Worm (Caenorhabditis elegans) whole organism, young adult: ENCODE data around the gene B0280.11.

Experiments
- B0019.2 ChIP-seq: fragments of 200-800 bp; sonication (Bioruptor generic); conservative IDR thresholded peaks from 2 replicates; pipeline ENCODE4 v1.3.6; 2022; ENCODE audit warnings: missing genetic modification reagents, missing genetic modification characterization, missing compliant biosample characterization
- C17E4.6 ChIP-seq: fragments of 200-800 bp; sonication (Bioruptor generic); IDR thresholded peaks from 2 replicates; pipeline ENCODE4 v1.3.6; 2022; ENCODE audit warnings: missing genetic modification reagents, missing genetic modification characterization, missing compliant biosample characterization
- D2030.7 ChIP-seq: fragments of 200-800 bp; sonication (Bioruptor generic); IDR thresholded peaks from 2 replicates; pipeline ENCODE4 v1.3.6; 2022; ENCODE audit warnings: missing genetic modification reagents, missing genetic modification characterization, missing compliant biosample characterization
- F33H1.4 ChIP-seq: fragments of 200-800 bp; sonication (Bioruptor generic); IDR thresholded peaks from 2 replicates; pipeline ENCODE4 v1.3.6; 2022; ENCODE audit warnings: missing genetic modification reagents, missing genetic modification characterization, missing compliant biosample characterization
- F39B2.1 ChIP-seq: fragments of 200-800 bp; sonication (Bioruptor generic); IDR thresholded peaks from 2 replicates; pipeline ENCODE4 v1.3.6; 2022; ENCODE audit warnings: missing genetic modification reagents, missing genetic modification characterization, missing compliant biosample characterization
- F49E8.2 ChIP-seq: sonication (generic microtip); optimal IDR thresholded peaks from 3 replicates; lab custom pipeline; 2017; ENCODE audit warnings: missing genetic modification characterization, mild to moderate bottlenecking, missing compliant biosample characterization, antibody characterized with exemption, moderate library complexity; ENCODE audit not compliant: insufficient read depth
- F52B5.7 ChIP-seq: sonication (generic microtip); optimal IDR thresholded peaks from 2 replicates; lab custom pipeline; 2016; ENCODE audit warnings: mild to moderate bottlenecking, missing genetic modification characterization, missing compliant biosample characterization
- F57A8.1 ChIP-seq: fragments of 200-800 bp; sonication (Bioruptor generic); optimal IDR thresholded peaks from 2 replicates; lab custom pipeline; 2018; ENCODE audit warnings: mild to moderate bottlenecking, missing genetic modification characterization, moderate library complexity, missing compliant biosample characterization
- Y53G8AR.9 ChIP-seq: fragments of 200-800 bp; sonication (Bioruptor generic); conservative IDR thresholded peaks from 2 replicates; pipeline ENCODE4 v1.3.6; 2022; ENCODE audit warnings: missing genetic modification reagents, missing genetic modification characterization, missing compliant biosample characterization
- ama-1 ChIP-seq, 3 experiments: fragments of 150-350 bp in 1 of 3; sonication (generic microtip) in 2 of 3; optimal IDR thresholded peaks; 2 replicates each; lab custom pipeline; 2014 to 2018; ENCODE audit warnings: missing biosample characterization in 2 of 3, missing genetic modification characterization in 2 of 3, missing genetic modification reagents in 2 of 3
- aptf-2 ChIP-seq: fragments of 200-800 bp; sonication (Bioruptor generic); conservative IDR thresholded peaks from 2 replicates; pipeline ENCODE4 v1.3.6; 2022; ENCODE audit warnings: missing genetic modification reagents, missing genetic modification characterization, missing compliant biosample characterization
- attf-6 ChIP-seq: fragments of 200-800 bp; sonication (Bioruptor generic); IDR thresholded peaks from 2 replicates; pipeline ENCODE4 v1.3.6; 2022; ENCODE audit warnings: missing genetic modification reagents, missing genetic modification characterization, missing compliant biosample characterization
- ceh-100 ChIP-seq: fragments of 200-800 bp; sonication (Bioruptor generic); IDR thresholded peaks from 2 replicates; pipeline ENCODE4 v1.3.6; 2022; ENCODE audit warnings: missing genetic modification reagents, missing genetic modification characterization, missing compliant biosample characterization
- ceh-40 ChIP-seq: fragments of 200-800 bp; sonication (Bioruptor generic); IDR thresholded peaks from 2 replicates; pipeline ENCODE4 v1.3.6; 2022; ENCODE audit warnings: missing genetic modification characterization, missing compliant biosample characterization
- ceh-79 ChIP-seq: sonication (generic microtip); optimal IDR thresholded peaks from 2 replicates; lab custom pipeline; 2017; ENCODE audit warnings: mild to moderate bottlenecking, missing genetic modification characterization, missing compliant biosample characterization
- ceh-91 ChIP-seq: fragments of 200-800 bp; sonication (Bioruptor generic); IDR thresholded peaks from 2 replicates; pipeline ENCODE4 v1.3.6; 2022; ENCODE audit warnings: missing genetic modification reagents, missing genetic modification characterization, missing compliant biosample characterization
- dpff-1 ChIP-seq: sonication (generic microtip); optimal IDR thresholded peaks from 2 replicates; lab custom pipeline; 2017; ENCODE audit warnings: mild to moderate bottlenecking, missing genetic modification characterization, missing compliant biosample characterization
- egl-18 ChIP-seq: fragments of 200-800 bp; sonication (Bioruptor generic); IDR thresholded peaks from 2 replicates; pipeline ENCODE4 v1.3.6; 2022; ENCODE audit warnings: missing genetic modification reagents, missing genetic modification characterization, missing compliant biosample characterization
- ekl-4 ChIP-seq: fragments of 200-800 bp; sonication (Bioruptor generic); IDR thresholded peaks from 2 replicates; pipeline ENCODE4 v1.3.6; 2022; ENCODE audit warnings: missing genetic modification reagents, missing genetic modification characterization, missing compliant biosample characterization
- fkh-3 ChIP-seq: sonication (generic microtip); optimal IDR thresholded peaks from 2 replicates; lab custom pipeline; 2016; ENCODE audit warnings: mild to moderate bottlenecking, missing genetic modification characterization, missing compliant biosample characterization
- hlh-12 ChIP-seq: sonication (generic microtip); optimal IDR thresholded peaks from 2 replicates; lab custom pipeline; 2016; ENCODE audit warnings: missing genetic modification characterization, missing compliant biosample characterization
- hmg-20 ChIP-seq: fragments of 200-800 bp; sonication (Bioruptor generic); IDR thresholded peaks from 2 replicates; pipeline ENCODE4 v1.3.6; 2022; ENCODE audit warnings: missing genetic modification reagents, missing genetic modification characterization, missing compliant biosample characterization
- let-607 ChIP-seq, 2 experiments: fragments of 200-800 bp in 1 of 2; sonication (Bioruptor generic) in 1 of 2; sonication (generic microtip) in 1 of 2; optimal IDR thresholded peaks; 2 replicates each; lab custom pipeline; 2016 to 2018; ENCODE audit warnings: mild to moderate bottlenecking in 2 of 2, missing compliant biosample characterization in 2 of 2, missing genetic modification characterization in 2 of 2, moderate library complexity in 2 of 2, missing genotype in 1 of 2
- lin-26 ChIP-seq: fragments of 200-800 bp; sonication (Bioruptor generic); IDR thresholded peaks from 2 replicates; pipeline ENCODE4 v1.3.6; 2022; ENCODE audit warnings: missing genetic modification reagents, missing genetic modification characterization, missing compliant biosample characterization
- lin-54 ChIP-seq: fragments of 200-800 bp; sonication (Bioruptor generic); optimal IDR thresholded peaks from 2 replicates; lab custom pipeline; 2018; ENCODE audit warnings: mild to moderate bottlenecking, missing genetic modification characterization, missing compliant biosample characterization
- lsl-1 ChIP-seq: fragments of 200-800 bp; sonication (Bioruptor generic); optimal IDR thresholded peaks from 2 replicates; lab custom pipeline; 2018; ENCODE audit warnings: mild to moderate bottlenecking, missing genetic modification characterization, moderate library complexity, missing compliant biosample characterization
- lsy-27 ChIP-seq: sonication (generic microtip); optimal IDR thresholded peaks from 2 replicates; lab custom pipeline; 2017; ENCODE audit warnings: missing genetic modification characterization, mild to moderate bottlenecking, missing compliant biosample characterization, antibody characterized with exemption, missing genotype, borderline replicate concordance; ENCODE audit not compliant: insufficient read depth
- madf-3 ChIP-seq: fragments of 200-800 bp; sonication (Bioruptor generic); IDR thresholded peaks from 2 replicates; pipeline ENCODE4 v1.3.6; 2022; ENCODE audit warnings: missing genetic modification reagents, missing genetic modification characterization, missing compliant biosample characterization
- madf-6 ChIP-seq: fragments of 200-800 bp; sonication (Bioruptor generic); IDR thresholded peaks from 2 replicates; pipeline ENCODE4 v1.3.6; 2022; ENCODE audit warnings: missing genetic modification reagents, missing genetic modification characterization, missing compliant biosample characterization
- madf-8 ChIP-seq: fragments of 200-800 bp; sonication (Bioruptor generic); conservative IDR thresholded peaks from 2 replicates; pipeline ENCODE4 v1.3.6; 2022; ENCODE audit warnings: missing genetic modification reagents, missing genetic modification characterization, missing compliant biosample characterization
- mcd-1 ChIP-seq: fragments of 200-800 bp; sonication (Bioruptor generic); IDR thresholded peaks from 2 replicates; pipeline ENCODE4 v1.3.6; 2022; ENCODE audit warnings: missing genetic modification reagents, missing genetic modification characterization, missing compliant biosample characterization
- nfya-1 ChIP-seq: sonication (generic microtip); optimal IDR thresholded peaks from 2 replicates; lab custom pipeline; 2017; ENCODE audit warnings: antibody characterized with exemption, missing compliant biosample characterization, missing genetic modification characterization, borderline replicate concordance; ENCODE audit not compliant: insufficient read depth
- nfyb-1 ChIP-seq: fragments of 200-800 bp; sonication (Bioruptor generic); IDR thresholded peaks from 2 replicates; pipeline ENCODE4 v1.3.6; 2022; ENCODE audit warnings: missing genetic modification reagents, missing genetic modification characterization, missing compliant biosample characterization
- pbrm-1 ChIP-seq: fragments of 200-800 bp; sonication (Bioruptor generic); IDR thresholded peaks from 2 replicates; pipeline ENCODE4 v1.3.6; 2022; ENCODE audit warnings: missing genetic modification reagents, missing genetic modification characterization, missing compliant biosample characterization
- rcor-1 ChIP-seq: fragments of 200-800 bp; sonication (Bioruptor generic); IDR thresholded peaks from 2 replicates; pipeline ENCODE4 v1.3.6; 2022; ENCODE audit warnings: missing genetic modification reagents, missing genetic modification characterization, missing compliant biosample characterization
- rec-8 ChIP-seq, 2 experiments: sonication (generic microtip); optimal IDR thresholded peaks; 2 replicates each; lab custom pipeline; 2016; ENCODE audit warnings: mild to moderate bottlenecking in 2 of 2, missing genetic modification characterization in 2 of 2, missing genetic modification reagents in 2 of 2, missing genotype in 2 of 2, missing biosample characterization in 1 of 2, missing compliant biosample characterization in 1 of 2, moderate library complexity in 1 of 2
- rpc-1 ChIP-seq, 2 experiments: fragments of 150-350 bp in 1 of 2; sonication (generic microtip) in 1 of 2; optimal IDR thresholded peaks; 2 replicates each; lab custom pipeline; 2014 to 2018; ENCODE audit warnings: missing biosample characterization in 1 of 2, missing genetic modification characterization in 1 of 2, missing genetic modification reagents in 1 of 2, missing genotype in 1 of 2
- snpc-1.3 ChIP-seq: sonication (generic microtip); optimal IDR thresholded peaks from 2 replicates; lab custom pipeline; 2017; ENCODE audit warnings: missing genetic modification characterization, mild to moderate bottlenecking, missing compliant biosample characterization, antibody characterized with exemption, moderate library complexity, missing genotype, missing genetic modification reagents; ENCODE audit not compliant: insufficient read depth
- snpc-3.4 ChIP-seq: sonication (generic microtip); optimal IDR thresholded peaks from 2 replicates; lab custom pipeline; 2017; ENCODE audit warnings: missing genetic modification characterization, mild to moderate bottlenecking, missing compliant biosample characterization, antibody characterized with exemption, moderate library complexity, missing genotype, missing genetic modification reagents
- snpc-4 ChIP-seq, 5 experiments: fragments of 150-350 bp in 1 of 5; sonication (generic microtip) in 4 of 5; optimal IDR thresholded peaks; 2 replicates each; lab custom pipeline; 2014 to 2018; ENCODE audit warnings: missing genetic modification characterization in 5 of 5, missing biosample characterization in 3 of 5, antibody characterized with exemption in 2 of 5, mild to moderate bottlenecking in 2 of 5, missing compliant biosample characterization in 2 of 5, missing genotype in 2 of 5, moderate library complexity in 2 of 5, missing genetic modification reagents in 1 of 5
- somi-1 ChIP-seq: fragments of 200-800 bp; sonication (Bioruptor generic); optimal IDR thresholded peaks from 2 replicates; lab custom pipeline; 2018; ENCODE audit warnings: mild to moderate bottlenecking, missing genetic modification characterization, missing compliant biosample characterization
- tbp1 ChIP-seq: fragments of 200-800 bp; sonication (Bioruptor generic); optimal IDR thresholded peaks from 2 replicates; lab custom pipeline; 2018; ENCODE audit warnings: mild to moderate bottlenecking, missing genetic modification characterization, missing compliant biosample characterization
- zim-3 ChIP-seq: sonication (generic microtip); optimal IDR thresholded peaks from 2 replicates; lab custom pipeline; 2017; ENCODE audit warnings: mild to moderate bottlenecking, missing genetic modification characterization, moderate library complexity, missing compliant biosample characterization
- ztf-18 ChIP-seq: sonication (generic microtip); optimal IDR thresholded peaks from 2 replicates; lab custom pipeline; 2016; ENCODE audit warnings: missing genotype, mild to moderate bottlenecking, missing genetic modification characterization, missing compliant biosample characterization

B0280.11 gene

ce11 chrIII:7142172-7142601, 4.1 kb upstream of the B0280.11 start:
- TF ChIP-seq ztf-18 (tag; lab: Kevin White, UChicago) (peak; percentile 4), F57A8.1 (GFP tag; lab: Kevin White, UChicago) (no peak), B0019.2 (0 out of 2 replicates have a peak, but pooled peaks have one; percentile 24), fkh-3 (tag; lab: Kevin White, UChicago) (no peak), mcd-1 (GFP tag; lab: Robert Waterston, UW) (peak; percentile 51), pbrm-1 (GFP tag; lab: Robert Waterston, UW) (peak; percentile 90), ceh-100 (GFP tag; lab: Robert Waterston, UW) (no peak), lin-26 (peak; percentile 18; the same call in 1 of the 2 replicates), F33H1.4 (GFP tag; lab: Robert Waterston, UW) (peak; percentile 56), madf-6 (GFP tag; lab: Robert Waterston, UW) (peak; percentile 64), zim-3 (tag; lab: Kevin White, UChicago) (no peak), egl-18 (GFP tag; lab: Robert Waterston, UW) (no peak), nfyb-1 (peak; percentile 83), madf-8 (GFP tag; lab: Robert Waterston, UW) (0 out of 2 replicates have a peak, but pooled peaks have one; percentile 7), snpc-4 (GFP tag; optimal IDR thresholded peaks at IDR 0.05; lab: Kevin White, UChicago) (peak; percentile 96), snpc-4 (tag; optimal IDR thresholded peaks at IDR 0.05; lab: Kevin White, UChicago) (peak; percentile 96 to 98 (median 97)), ekl-4 (GFP tag; lab: Robert Waterston, UW) (peak; percentile 80), F49E8.2 (tag; lab: Kevin White, UChicago) (peak; percentile 87), ceh-91 (GFP tag; lab: Robert Waterston, UW) (peak; percentile 51; the same call in 1 of the 2 replicates), snpc-3.4 (tag; lab: Kevin White, UChicago) (peak; percentile 95), hmg-20 (0 out of 2 replicates have a peak, but pooled peaks have one; percentile 47), rec-8 (tag; optimal IDR thresholded peaks at IDR 0.05; lab: Kevin White, UChicago) (peak in 1 of 2 experiments; percentile 44), ama-1 (optimal IDR thresholded peaks at IDR 0.05; lab: Kevin White, UChicago) (peak; percentile 19), ama-1 (GFP tag; optimal IDR thresholded peaks at IDR 0.05; lab: Kevin White, UChicago) (peak in 1 of 2 experiments; percentile 11), hlh-12 (tag; lab: Kevin White, UChicago) (no peak), F39B2.1 (GFP tag; lab: Robert Waterston, UW) (0 out of 2 replicates have a peak, but pooled peaks have one; percentile 61), attf-6 (peak; percentile 96), let-607 (tag; optimal IDR thresholded peaks at IDR 0.05; lab: Kevin White, UChicago) (no peak), D2030.7 (GFP tag; lab: Robert Waterston, UW) (peak; percentile 92), dpff-1 (tag; lab: Kevin White, UChicago) (peak; percentile 30), lin-54 (GFP tag; lab: Kevin White, UChicago) (peak; percentile 63), aptf-2 (GFP tag; lab: Robert Waterston, UW) (no peak), Y53G8AR.9 (GFP tag; lab: Robert Waterston, UW) (peak; percentile 78), F52B5.7 (tag; lab: Kevin White, UChicago) (no peak), rpc-1 (optimal IDR thresholded peaks at IDR 0.05; lab: Kevin White, UChicago) (no peak), rpc-1 (tag; optimal IDR thresholded peaks at IDR 0.05; lab: Kevin White, UChicago) (peak; percentile 11), somi-1 (no peak), rcor-1 (GFP tag; lab: Robert Waterston, UW) (peak; percentile 58; the same call in 1 of the 2 replicates), ceh-40 (GFP tag; lab: Robert Waterston, UW) (0 out of 2 replicates have a peak, but pooled peaks have one; percentile 49), C17E4.6 (GFP tag; lab: Robert Waterston, UW) (peak; percentile 60), nfya-1 (tag; lab: Kevin White, UChicago) (no peak), snpc-1.3 (tag; lab: Kevin White, UChicago) (peak; percentile 89), lsy-27 (tag; lab: Kevin White, UChicago) (no peak), ceh-79 (tag; lab: Kevin White, UChicago) (no peak), madf-3 (GFP tag; lab: Robert Waterston, UW) (peak; percentile 77; the same call in 1 of the 2 replicates), lsl-1 (GFP tag; lab: Kevin White, UChicago) (peak; percentile 71), tbp1 (GFP tag; lab: Kevin White, UChicago) (peak; percentile 78)
